Worm (Caenorhabditis elegans) whole organism, mixed stage, embryonic: Measurements from ENCODE around the gene mam-3.
"Not testable (repeated sequence)": the region's sequence is repeated elsewhere in the genome, so short reads cannot be mapped to it uniquely, and the experiment has no call there.

ENCODE experiments used
- ces-1 ChIP-seq: fragments of 150-350 bp; optimal IDR thresholded peaks from 2 replicates; lab custom pipeline; 2014; ENCODE audit warnings: missing biosample characterization, missing genetic modification reagents, missing genetic modification characterization
- cnd-1 ChIP-seq: fragments of 200-800 bp; sonication (Bioruptor generic); optimal IDR thresholded peaks from 2 replicates; lab custom pipeline; 2018; ENCODE audit warnings: mild to moderate bottlenecking, missing genetic modification characterization, missing compliant biosample characterization
- flh-1 ChIP-seq: fragments of 200-800 bp; sonication (Bioruptor generic); optimal IDR thresholded peaks from 2 replicates; lab custom pipeline; 2018; ENCODE audit warnings: mild to moderate bottlenecking, missing genetic modification characterization, moderate library complexity, missing compliant biosample characterization
- lin-13 ChIP-seq: fragments of 150-350 bp; optimal IDR thresholded peaks from 2 replicates; lab custom pipeline; 2014; ENCODE audit warnings: missing biosample characterization, missing genetic modification characterization
- lsy-2 ChIP-seq: fragments of 150-350 bp; optimal IDR thresholded peaks from 2 replicates; lab custom pipeline; 2014; ENCODE audit warnings: missing biosample characterization, missing genetic modification characterization
- mab-5 ChIP-seq: fragments of 150-350 bp; optimal IDR thresholded peaks from 2 replicates; lab custom pipeline; 2014; ENCODE audit warnings: missing biosample characterization, missing genetic modification characterization
- mep-1 ChIP-seq: fragments of 150-350 bp; optimal IDR thresholded peaks from 2 replicates; lab custom pipeline; 2017; ENCODE audit warnings: missing biosample characterization, missing genetic modification reagents, missing genetic modification characterization, inconsistent platforms
- nhr-12 ChIP-seq: fragments of 150-350 bp; optimal IDR thresholded peaks from 2 replicates; lab custom pipeline; 2014; ENCODE audit warnings: missing biosample characterization, missing genetic modification characterization
- unc-62 ChIP-seq: fragments of 150-350 bp; optimal IDR thresholded peaks from 2 replicates; lab custom pipeline; 2014; ENCODE audit warnings: missing biosample characterization, missing genetic modification reagents, missing genetic modification characterization

ce11 chrIV:13455200-13455599, 10.0 kb upstream of the mam-3 start, which contains the start of gene Y38H8A.7:
- not testable (repeated sequence) for TF ChIP-seq lin-13 (tag; lab: Kevin White, UChicago); unc-62 (GFP tag; lab: Kevin White, UChicago); nhr-12 (tag; lab: Kevin White, UChicago); mab-5 (tag; lab: Kevin White, UChicago); lsy-2 (tag; lab: Kevin White, UChicago); ces-1 (GFP tag; lab: Kevin White, UChicago); cnd-1; flh-1 (GFP tag; lab: Kevin White, UChicago); mep-1 (tag; lab: Kevin White, UChicago)
